Worm (Caenorhabditis elegans) whole organism, L4 larva: ENCODE results near the gene F46B6.2.

ENCODE experiments used
- D1046.2 ChIP-seq: fragments of 200-800 bp; sonication (Bioruptor generic); IDR thresholded peaks from 2 replicates; pipeline ENCODE4 v1.3.6; 2022; ENCODE audit warnings: missing genetic modification characterization, missing compliant biosample characterization
- F26F4.8 ChIP-seq: fragments of 200-800 bp; sonication (Bioruptor generic); conservative IDR thresholded peaks from 2 replicates; pipeline ENCODE4 v1.3.6; 2022; ENCODE audit warnings: missing genetic modification characterization, missing compliant biosample characterization
- F37D6.2 ChIP-seq: sonication (generic microtip); optimal IDR thresholded peaks from 2 replicates; lab custom pipeline; 2016; ENCODE audit warnings: mild to moderate bottlenecking, missing genetic modification characterization, missing compliant biosample characterization
- Y105C5A.15 ChIP-seq: fragments of 200-800 bp; sonication (Bioruptor generic); IDR thresholded peaks from 2 replicates; pipeline ENCODE4 v1.3.6; 2022; ENCODE audit warnings: missing genetic modification characterization, missing compliant biosample characterization
- Y5F2A.4 ChIP-seq: fragments of 200-800 bp; sonication (Bioruptor generic); optimal IDR thresholded peaks from 2 replicates; lab custom pipeline; 2018; ENCODE audit warnings: mild to moderate bottlenecking, missing genetic modification characterization, missing compliant biosample characterization
- aha-1 ChIP-seq: fragments of 150-350 bp; peaks from one replicate; lab custom pipeline; 2014; ENCODE audit warnings: missing biosample characterization, missing genetic modification characterization
- aly-2 ChIP-seq: sonication (generic microtip); optimal IDR thresholded peaks from 2 replicates; lab custom pipeline; 2018; ENCODE audit warnings: missing biosample characterization, missing genetic modification characterization
- arid-1 ChIP-seq: fragments of 200-800 bp; sonication (Bioruptor generic); conservative IDR thresholded peaks from 2 replicates; pipeline ENCODE4 v1.3.6; 2022; ENCODE audit warnings: missing genetic modification reagents, missing genetic modification characterization, missing compliant biosample characterization
- attf-4 ChIP-seq: sonication (generic microtip); optimal IDR thresholded peaks from 3 replicates; lab custom pipeline; 2017; ENCODE audit warnings: missing biosample characterization, missing genetic modification characterization
- ceh-28 ChIP-seq: fragments of 150-350 bp; optimal IDR thresholded peaks from 2 replicates; lab custom pipeline; 2014; ENCODE audit warnings: missing biosample characterization, missing genetic modification reagents, missing genetic modification characterization
- ceh-32 ChIP-seq: sonication (generic microtip); optimal IDR thresholded peaks from 2 replicates; lab custom pipeline; 2016; ENCODE audit warnings: mild to moderate bottlenecking, missing genetic modification characterization, missing compliant biosample characterization; ENCODE audit not compliant: poor library complexity
- ceh-44 ChIP-seq: fragments of 200-800 bp; sonication (Bioruptor generic); IDR thresholded peaks from 2 replicates; pipeline ENCODE4 v1.3.6; 2022; ENCODE audit warnings: missing genetic modification reagents, missing genetic modification characterization, missing compliant biosample characterization
- ceh-62 ChIP-seq: sonication (generic microtip); optimal IDR thresholded peaks from 2 replicates; lab custom pipeline; 2017; ENCODE audit warnings: missing biosample characterization, missing genetic modification characterization
- ces-1 ChIP-seq: fragments of 150-350 bp; sonication (generic microtip); optimal IDR thresholded peaks from 4 replicates; lab custom pipeline; 2014; ENCODE audit warnings: missing biosample characterization, missing genetic modification reagents, missing genetic modification characterization
- dmd-6 ChIP-seq: fragments of 200-800 bp; sonication (Bioruptor generic); IDR thresholded peaks from 2 replicates; pipeline ENCODE4 v1.3.6; 2022; ENCODE audit warnings: missing genetic modification reagents, missing genetic modification characterization, missing compliant biosample characterization
- duxl-1 ChIP-seq: sonication (generic microtip); optimal IDR thresholded peaks from 2 replicates; lab custom pipeline; 2016; ENCODE audit warnings: mild to moderate bottlenecking, missing genetic modification characterization, moderate library complexity, missing compliant biosample characterization; ENCODE audit not compliant: poor library complexity
- hif-1 ChIP-seq, 2 experiments: sonication (generic microtip); optimal IDR thresholded peaks; 2 replicates each; lab custom pipeline; 2016 to 2017; ENCODE audit warnings: missing compliant biosample characterization in 2 of 2, missing genetic modification characterization in 2 of 2, missing genetic modification reagents in 2 of 2, missing genotype in 2 of 2, mild to moderate bottlenecking in 1 of 2
- lim-7 ChIP-seq: fragments of 200-800 bp; sonication (Bioruptor generic); IDR thresholded peaks from 2 replicates; pipeline ENCODE4 v1.3.6; 2022; ENCODE audit warnings: missing genetic modification characterization, missing compliant biosample characterization
- lin-15B ChIP-seq: fragments of 150-350 bp; sonication (generic microtip); optimal IDR thresholded peaks from 3 replicates; lab custom pipeline; 2014; ENCODE audit warnings: missing biosample characterization, missing genetic modification characterization
- lin-39 ChIP-seq: fragments of 150-350 bp; optimal IDR thresholded peaks from 2 replicates; lab custom pipeline; 2014; ENCODE audit warnings: missing biosample characterization, missing genetic modification reagents, missing genetic modification characterization
- lir-3 ChIP-seq: sonication (generic microtip); optimal IDR thresholded peaks from 2 replicates; lab custom pipeline; 2016; ENCODE audit warnings: mild to moderate bottlenecking, missing genetic modification characterization, missing compliant biosample characterization
- lsy-2 ChIP-seq, 2 experiments: fragments of 150-350 bp in 1 of 2; sonication (generic microtip) in 1 of 2; optimal IDR thresholded peaks; 2 replicates each; lab custom pipeline; 2014 to 2017; ENCODE audit warnings: missing biosample characterization in 2 of 2, missing genetic modification characterization in 2 of 2
- madf-5 ChIP-seq, 2 experiments: fragments of 200-800 bp; sonication (Bioruptor generic); IDR thresholded peaks; 2 replicates each; pipeline ENCODE4 v1.3.6; 2022; ENCODE audit warnings: missing compliant biosample characterization in 2 of 2, missing genetic modification characterization in 2 of 2
- madf-9 ChIP-seq: fragments of 200-800 bp; sonication (Bioruptor generic); conservative IDR thresholded peaks from 2 replicates; pipeline ENCODE4 v1.3.6; 2022; ENCODE audit warnings: missing genetic modification reagents, missing genetic modification characterization, missing compliant biosample characterization
- mep-1 ChIP-seq: fragments of 150-350 bp; sonication (generic microtip); optimal IDR thresholded peaks from 3 replicates; lab custom pipeline; 2014; ENCODE audit warnings: missing biosample characterization, missing genetic modification characterization
- mes-2 ChIP-seq: sonication (generic microtip); optimal IDR thresholded peaks from 2 replicates; lab custom pipeline; 2016; ENCODE audit warnings: missing genotype, mild to moderate bottlenecking, missing genetic modification characterization, missing compliant biosample characterization; ENCODE audit not compliant: poor library complexity, severe bottlenecking
- nhr-10 ChIP-seq: fragments of 150-350 bp; optimal IDR thresholded peaks from 2 replicates; lab custom pipeline; 2014; ENCODE audit warnings: missing biosample characterization, missing genetic modification characterization
- nhr-102 ChIP-seq: sonication (generic microtip); optimal IDR thresholded peaks from 2 replicates; lab custom pipeline; 2016; ENCODE audit warnings: mild to moderate bottlenecking, missing genetic modification characterization, moderate library complexity, missing compliant biosample characterization
- nhr-11 ChIP-seq: fragments of 150-350 bp; optimal IDR thresholded peaks from 2 replicates; lab custom pipeline; 2014; ENCODE audit warnings: missing biosample characterization, missing genetic modification characterization
- nhr-111 ChIP-seq: fragments of 200-800 bp; sonication (Bioruptor generic); optimal IDR thresholded peaks from 2 replicates; lab custom pipeline; 2018; ENCODE audit warnings: mild to moderate bottlenecking, missing genetic modification characterization, missing compliant biosample characterization
- nhr-237 ChIP-seq: sonication (generic microtip); optimal IDR thresholded peaks from 2 replicates; lab custom pipeline; 2017; ENCODE audit warnings: missing biosample characterization, missing genetic modification characterization
- nhr-41 ChIP-seq: fragments of 200-800 bp; sonication (Bioruptor generic); IDR thresholded peaks from 2 replicates; pipeline ENCODE4 v1.3.6; 2022; ENCODE audit warnings: missing genetic modification reagents, missing genetic modification characterization, missing compliant biosample characterization
- nhr-42 ChIP-seq: fragments of 200-800 bp; sonication (Bioruptor generic); IDR thresholded peaks from 2 replicates; pipeline ENCODE4 v1.3.6; 2022; ENCODE audit warnings: missing genetic modification characterization, missing compliant biosample characterization
- nhr-48 ChIP-seq: sonication (generic microtip); optimal IDR thresholded peaks from 2 replicates; lab custom pipeline; 2016; ENCODE audit warnings: mild to moderate bottlenecking, missing genetic modification characterization, missing compliant biosample characterization
- nhr-6 ChIP-seq: fragments of 150-350 bp; optimal IDR thresholded peaks from 2 replicates; lab custom pipeline; 2014; ENCODE audit warnings: missing biosample characterization, missing genetic modification characterization
- set-16 ChIP-seq: fragments of 200-800 bp; sonication (Bioruptor generic); IDR thresholded peaks from 2 replicates; pipeline ENCODE4 v1.3.6; 2022; ENCODE audit warnings: missing genetic modification reagents, missing genetic modification characterization, missing compliant biosample characterization
- spr-3 ChIP-seq: fragments of 200-800 bp; sonication (Bioruptor generic); optimal IDR thresholded peaks from 2 replicates; lab custom pipeline; 2018; ENCODE audit warnings: mild to moderate bottlenecking, missing genetic modification characterization, missing compliant biosample characterization
- tag-97 ChIP-seq: fragments of 200-800 bp; sonication (Bioruptor generic); IDR thresholded peaks from 2 replicates; pipeline ENCODE4 v1.3.6; 2022; ENCODE audit warnings: missing genetic modification characterization, missing compliant biosample characterization
- unc-39 ChIP-seq: sonication (generic microtip); optimal IDR thresholded peaks from 2 replicates; lab custom pipeline; 2017; ENCODE audit warnings: missing biosample characterization, missing genetic modification characterization
- unc-62 ChIP-seq, 3 experiments: fragments of 150-350 bp in 1 of 3; sonication (generic microtip); optimal IDR thresholded peaks in 2 of 3; peaks in 1 of 3; 1 replicate in 1 of 3; 2 replicates in 2 of 3; lab custom pipeline; 2014 to 2017; ENCODE audit warnings: missing biosample characterization in 3 of 3, missing genetic modification characterization in 3 of 3, missing genetic modification reagents in 3 of 3, missing genotype in 1 of 3
- vab-7 ChIP-seq: fragments of 200-800 bp; sonication (Bioruptor generic); IDR thresholded peaks from 2 replicates; pipeline ENCODE4 v1.3.6; 2022; ENCODE audit warnings: missing genetic modification reagents, missing genetic modification characterization, missing compliant biosample characterization
- zfp-2 ChIP-seq: sonication (generic microtip); optimal IDR thresholded peaks from 2 replicates; lab custom pipeline; 2016; ENCODE audit warnings: mild to moderate bottlenecking, missing genetic modification characterization, missing compliant biosample characterization
- zip-11 ChIP-seq: fragments of 200-800 bp; sonication (Bioruptor generic); IDR thresholded peaks from 2 replicates; pipeline ENCODE4 v1.3.6; 2022; ENCODE audit warnings: missing genetic modification characterization, missing compliant biosample characterization
- zip-2 ChIP-seq: fragments of 150-350 bp; optimal IDR thresholded peaks from 2 replicates; lab custom pipeline; 2014; ENCODE audit warnings: missing biosample characterization, missing genetic modification characterization
- ztf-11 ChIP-seq: fragments of 150-350 bp; optimal IDR thresholded peaks from 2 replicates; lab custom pipeline; 2014; ENCODE audit warnings: missing biosample characterization, missing genetic modification characterization

The F46B6.2 gene

DNA sequence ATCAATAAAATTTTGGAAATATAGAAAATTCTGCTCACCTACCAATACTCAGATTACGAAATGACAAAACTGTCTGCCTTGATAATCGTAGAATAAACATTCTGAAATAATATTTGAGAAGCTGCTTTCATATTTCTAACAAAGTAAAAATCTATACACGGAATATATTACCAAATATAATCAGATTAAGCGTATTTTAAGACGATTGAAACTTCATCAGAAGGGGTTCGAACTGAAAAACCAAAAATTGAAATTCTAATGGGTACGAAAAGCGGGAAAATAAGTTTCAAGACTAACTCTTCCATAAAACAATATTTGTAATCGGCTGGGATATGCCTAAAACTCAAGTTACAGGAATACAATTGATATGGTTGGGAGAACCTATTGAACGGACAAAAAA is 7.3 kb downstream of the F46B6.2 start, which contains the start of gene F46B6.4:
Gene F46B6.4 (minus strand): TSS at position 101 of the 400 bp plus-strand sequence.
- no peak for TF ChIP-seq aly-2
- TF ChIP-seq vab-7 (GFP tag; lab: Robert Waterston, UW): no peak
- TF ChIP-seq lim-7: no peak
- TF ChIP-seq dmd-6 (GFP tag; lab: Robert Waterston, UW): no peak
- no peak for TF ChIP-seq ceh-62
- no peak for TF ChIP-seq zip-2 (tag; lab: Kevin White, UChicago)
- TF ChIP-seq nhr-237 (tag; lab: Kevin White, UChicago): no peak
- TF ChIP-seq zfp-2 (tag; lab: Kevin White, UChicago): no peak
- no peak for TF ChIP-seq ceh-32
- TF ChIP-seq, all 104 proteins: peak for 0

DNA sequence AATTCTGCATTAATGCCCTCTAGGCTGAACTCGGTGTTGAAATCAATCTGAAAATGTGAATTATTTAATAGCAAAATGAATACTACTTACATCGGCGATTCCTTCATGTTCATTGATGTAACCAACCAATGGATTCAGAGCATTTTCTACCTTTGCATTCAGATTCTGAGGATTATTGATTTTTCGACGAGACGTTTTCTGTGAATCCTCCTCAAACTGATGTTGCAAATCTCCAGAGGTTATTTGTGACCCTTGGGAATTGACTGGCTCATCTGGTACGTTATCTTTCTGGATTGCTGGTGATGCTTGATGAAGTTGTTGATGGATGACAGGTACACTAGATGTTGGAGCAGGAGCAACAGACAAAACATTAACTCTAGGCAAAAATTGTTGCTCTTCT is 10.0 kb downstream of the F46B6.2 start:
- peak in 1 of 2 experiments; percentile 91 for TF ChIP-seq unc-62 (GFP tag; optimal IDR thresholded peaks at IDR 0.05 in 1 of 2; lab: Kevin White, UChicago)
- TF ChIP-seq unc-62 (tag; optimal IDR thresholded peaks at IDR 0.05; lab: Kevin White, UChicago): no peak
- no peak for TF ChIP-seq mep-1 (tag; lab: Kevin White, UChicago)

DNA sequence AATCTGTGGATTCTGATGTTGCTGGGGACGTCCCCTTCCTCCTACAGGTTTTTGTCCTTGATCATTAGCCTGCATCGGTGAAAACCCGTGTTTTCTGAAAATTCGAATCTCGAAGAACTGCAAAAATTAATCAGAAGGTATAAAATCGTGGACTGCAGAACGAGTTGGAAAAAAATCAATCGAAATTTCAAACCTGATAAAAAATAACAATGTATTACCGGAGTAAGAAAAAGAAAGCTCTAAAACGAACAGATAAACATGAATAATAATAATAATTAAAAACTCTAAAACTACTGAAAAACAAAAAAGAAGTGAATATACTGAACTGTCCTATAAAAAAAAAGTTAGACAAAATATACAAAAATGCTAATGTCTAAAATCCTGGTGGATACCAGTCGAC is 10.9 kb downstream of the F46B6.2 start, which contains the start of gene F46B6.5:
Gene F46B6.5 (minus strand): TSS at position 101 of the 400 bp plus-strand sequence.
- TF ChIP-seq set-16 (GFP tag; lab: Robert Waterston, UW) (no peak), spr-3 (no peak), Y5F2A.4 (no peak), nhr-237 (tag; lab: Kevin White, UChicago) (no peak), attf-4 (tag; lab: Kevin White, UChicago) (no peak), nhr-11 (tag; lab: Kevin White, UChicago) (no peak)

DNA sequence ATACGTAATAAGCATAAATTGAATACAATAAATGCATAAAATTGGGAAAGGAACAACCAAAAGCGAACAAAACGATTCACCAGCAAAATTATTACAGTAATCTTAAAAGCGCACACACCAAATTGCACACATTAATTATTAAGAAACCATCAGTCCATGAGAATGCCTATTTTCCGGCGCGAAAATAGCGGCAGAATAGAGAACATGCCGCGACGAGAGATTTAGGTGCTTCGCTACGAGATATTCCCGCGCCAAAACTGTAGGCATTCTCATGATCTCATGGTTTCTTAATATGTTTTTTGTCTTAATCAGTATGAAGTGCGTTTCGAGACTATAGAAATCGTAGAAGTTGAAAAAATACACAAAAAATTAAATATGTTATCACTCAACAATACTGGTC is 12.1 kb downstream of the F46B6.2 start:
- TF ChIP-seq ceh-44 (GFP tag; lab: Robert Waterston, UW): no peak
- TF ChIP-seq arid-1 (GFP tag; lab: Robert Waterston, UW): no peak
- TF ChIP-seq nhr-102 (tag; lab: Kevin White, UChicago): no peak
- TF ChIP-seq F26F4.8 (GFP tag; lab: Robert Waterston, UW): no peak
- no peak for TF ChIP-seq lir-3
- TF ChIP-seq ceh-28 (tag; lab: Kevin White, UChicago): no peak
- no peak for TF ChIP-seq hif-1 (tag; optimal IDR thresholded peaks at IDR 0.05; lab: Kevin White, UChicago)
- no peak for TF ChIP-seq mes-2 (tag; lab: Kevin White, UChicago)
- TF ChIP-seq madf-5 (GFP tag; IDR thresholded peaks at IDR 0.05; lab: Robert Waterston, UW): no peak
- TF ChIP-seq nhr-111 (GFP tag; lab: Kevin White, UChicago): no peak
- no peak for TF ChIP-seq ceh-62
- no peak for TF ChIP-seq zip-11 (GFP tag; lab: Robert Waterston, UW)
- no peak for TF ChIP-seq nhr-42 (GFP tag; lab: Robert Waterston, UW)
- no peak for TF ChIP-seq D1046.2 (GFP tag; lab: Robert Waterston, UW)
- TF ChIP-seq nhr-48: no peak
- TF ChIP-seq lsy-2 (tag; optimal IDR thresholded peaks at IDR 0.05; lab: Kevin White, UChicago): no peak
- no peak for TF ChIP-seq lin-39 (tag; lab: Kevin White, UChicago)
- TF ChIP-seq, all 104 proteins: peak for 0

DNA sequence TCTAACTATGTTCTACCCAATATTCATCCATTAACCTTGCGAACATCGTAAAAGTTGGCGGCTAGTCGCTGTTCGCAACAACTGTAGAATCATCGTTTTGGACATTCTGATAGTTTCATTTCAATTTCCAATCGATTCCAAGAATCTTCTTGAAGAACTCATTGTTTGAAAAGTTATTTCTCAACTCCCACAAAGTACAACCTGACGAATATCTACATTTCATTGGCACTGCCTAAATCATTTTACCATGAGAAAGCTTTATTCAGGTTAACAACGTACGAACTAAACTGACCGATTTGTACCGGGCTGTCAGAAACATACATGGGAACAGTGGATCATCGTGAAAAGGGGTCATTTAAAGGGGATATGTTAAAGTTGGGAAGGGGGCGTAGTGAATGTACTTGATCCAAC is 14.6 kb downstream of the F46B6.2 start, which contains the start of gene F46B6.6:
Gene F46B6.6 (minus strand): TSS at position 148 of the 411 bp plus-strand sequence.
- TF ChIP-seq F37D6.2: no peak
- no peak for TF ChIP-seq nhr-10 (tag; lab: Kevin White, UChicago)
- TF ChIP-seq ces-1 (GFP tag; lab: Kevin White, UChicago): no peak
- no peak for TF ChIP-seq unc-39 (tag; lab: Kevin White, UChicago)
- no peak for TF ChIP-seq madf-9
- TF ChIP-seq tag-97 (GFP tag; lab: Robert Waterston, UW): no peak
- peak; percentile 94 for TF ChIP-seq aha-1
- TF ChIP-seq nhr-48: peak; percentile 19
- TF ChIP-seq lin-15B: no peak
- no peak for TF ChIP-seq madf-5 (GFP tag; IDR thresholded peaks at IDR 0.05; lab: Robert Waterston, UW)
- no peak for TF ChIP-seq zip-11 (GFP tag; lab: Robert Waterston, UW)
- TF ChIP-seq ztf-11 (tag; lab: Kevin White, UChicago): no peak
- TF ChIP-seq duxl-1 (tag; lab: Kevin White, UChicago): no peak
- no peak for TF ChIP-seq F26F4.8 (GFP tag; lab: Robert Waterston, UW)
- TF ChIP-seq nhr-41 (GFP tag; lab: Robert Waterston, UW): no peak
- no peak for TF ChIP-seq nhr-6 (tag; lab: Kevin White, UChicago)
- TF ChIP-seq nhr-102 (tag; lab: Kevin White, UChicago): peak; percentile 26
- TF ChIP-seq Y5F2A.4: peak; percentile 36
- no peak for TF ChIP-seq Y105C5A.15 (GFP tag; lab: Robert Waterston, UW)
